Worm (Caenorhabditis elegans) whole organism, L4 larva: ENCODE measurements around the gene C33D3.3.

Experiments
- fos-1 ChIP-seq: fragments of 150-350 bp; optimal IDR thresholded peaks from 2 replicates; lab custom pipeline; 2014; ENCODE audit warnings: missing biosample characterization, missing genetic modification characterization
- lin-13 ChIP-seq: fragments of 150-350 bp; optimal IDR thresholded peaks from 2 replicates; lab custom pipeline; 2014; ENCODE audit warnings: missing biosample characterization, missing genetic modification reagents, missing genetic modification characterization
- nhr-28 ChIP-seq: fragments of 150-350 bp; optimal IDR thresholded peaks from 2 replicates; lab custom pipeline; 2014; ENCODE audit warnings: missing biosample characterization, missing genetic modification characterization

ce11 chrX:10514056-10514455 is 28.9 kb downstream of the C33D3.3 start:
- TF ChIP-seq lin-13 (GFP tag; lab: Kevin White, UChicago) (no peak), nhr-28 (no peak), fos-1 (tag; lab: Kevin White, UChicago) (no peak)
